Fruit fly (Drosophila melanogaster): ENCODE data around the gene E2f1.
A peak's percentile ranks its signal among the peaks of the same experiment; 100 is the strongest.

E2f1 gene

DNA sequence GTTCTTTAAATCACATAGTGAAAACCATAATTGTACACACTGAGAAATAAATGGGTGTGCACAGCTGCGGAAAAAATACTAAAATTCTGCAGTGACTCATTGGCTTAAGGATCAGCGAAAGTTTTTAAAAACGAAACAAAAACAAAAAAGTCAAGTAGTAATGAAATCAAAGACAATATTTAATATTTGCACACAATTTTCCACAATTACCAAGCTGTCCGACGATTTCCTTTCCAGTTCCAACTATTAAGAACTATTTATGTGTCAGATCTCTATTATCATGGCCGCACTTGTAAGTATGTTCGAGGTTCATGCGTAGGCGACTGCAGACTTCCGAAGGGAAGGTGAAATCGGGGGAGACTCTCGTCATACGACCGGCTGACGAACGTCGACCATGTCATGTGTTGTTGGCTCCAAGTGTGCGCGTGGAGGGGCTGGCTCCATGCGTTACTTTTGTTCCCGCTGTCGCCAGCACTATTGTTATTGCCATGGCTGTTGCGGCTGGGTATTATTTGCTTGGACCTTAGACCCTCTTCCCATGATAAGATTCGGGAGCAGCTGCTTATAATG is 45.7 kb downstream of the E2f1 start:
- no peak for TF ChIP-seq foxo (GFP tag; optimal IDR thresholded peaks at IDR 0.05)
- TF ChIP-seq Jra (GFP tag; optimal IDR thresholded peaks at IDR 0.05): no peak
- no peak for TF ChIP-seq HLH106 (tag; optimal IDR thresholded peaks at IDR 0.05)
- no peak for TF ChIP-seq sage (GFP tag; optimal IDR thresholded peaks at IDR 0.05)
- TF ChIP-seq Dfd (GFP tag; optimal IDR thresholded peaks at IDR 0.05): no peak
- peak; percentile 10 for TF ChIP-seq psq (GFP tag; optimal IDR thresholded peaks at IDR 0.05)
- no peak for TF ChIP-seq Sp1 (GFP tag; optimal IDR thresholded peaks at IDR 0.05)
- TF ChIP-seq Rel (GFP tag; optimal IDR thresholded peaks at IDR 0.05): no peak
- TF ChIP-seq Rel (tag; optimal IDR thresholded peaks at IDR 0.05): no peak
- no peak for TF ChIP-seq N (GFP tag; optimal IDR thresholded peaks at IDR 0.05)
- no peak for TF ChIP-seq brk (GFP tag; optimal IDR thresholded peaks at IDR 0.05)
- no peak for TF ChIP-seq usp (GFP tag; optimal IDR thresholded peaks at IDR 0.05)
- peak; percentile 14 for TF ChIP-seq ey (GFP tag; optimal IDR thresholded peaks at IDR 0.05)
- peak; percentile 9 for TF ChIP-seq sv (GFP tag; optimal IDR thresholded peaks at IDR 0.05)
- TF ChIP-seq CG9705 (GFP tag; optimal IDR thresholded peaks at IDR 0.05): no peak
- no peak for TF ChIP-seq Abd-B (GFP tag; optimal IDR thresholded peaks at IDR 0.05)
- TF ChIP-seq dmrt93B (GFP tag; optimal IDR thresholded peaks at IDR 0.05): no peak
- no peak for TF ChIP-seq woc (GFP tag; optimal IDR thresholded peaks at IDR 0.05)
- no peak for TF ChIP-seq dsf (GFP tag; optimal IDR thresholded peaks at IDR 0.05; ENCODE audit: borderline replicate concordance)
- peak; percentile 16 for TF ChIP-seq br (GFP tag; optimal IDR thresholded peaks at IDR 0.05)
- no peak for TF ChIP-seq OdsH (GFP tag; optimal IDR thresholded peaks at IDR 0.05)
- no peak for TF ChIP-seq Mio (GFP tag; optimal IDR thresholded peaks at IDR 0.05)
- no peak for TF ChIP-seq Dif (GFP tag; optimal IDR thresholded peaks at IDR 0.05; ENCODE audit: partially characterized antibody)
- no peak for TF ChIP-seq h (GFP tag; optimal IDR thresholded peaks at IDR 0.05)
- no peak for TF ChIP-seq CG32264 (GFP tag; optimal IDR thresholded peaks at IDR 0.05)
- peak; percentile 9 for TF ChIP-seq fru (GFP tag; optimal IDR thresholded peaks at IDR 0.05)

dm6 chr3R:21613322-21613807 is 47.3 kb downstream of the E2f1 start:
- TF ChIP-seq Hr78 (GFP tag; optimal IDR thresholded peaks at IDR 0.05) (no peak), HLH106 (tag; optimal IDR thresholded peaks at IDR 0.05) (peak; percentile 4), foxo (GFP tag; optimal IDR thresholded peaks at IDR 0.05) (peak; percentile 37 to 71), h (GFP tag; optimal IDR thresholded peaks at IDR 0.05) (peak; percentile 83), rgr (GFP tag; optimal IDR thresholded peaks at IDR 0.05) (peak; percentile 80), CG9705 (GFP tag; optimal IDR thresholded peaks at IDR 0.05) (peak; percentile 34), sv (GFP tag; optimal IDR thresholded peaks at IDR 0.05) (no peak), tai (GFP tag; optimal IDR thresholded peaks at IDR 0.05) (peak; percentile 82), Abd-B (GFP tag; optimal IDR thresholded peaks at IDR 0.05) (no peak), Hnf4 (GFP tag; optimal IDR thresholded peaks at IDR 0.05) (peak; percentile 72), dl (GFP tag; optimal IDR thresholded peaks at IDR 0.05; ENCODE audit: insufficient read depth in 1 of 2, partially characterized antibody in 2 of 2) (peak in 1 of 2 experiments; percentile 31), lola (GFP tag; optimal IDR thresholded peaks at IDR 0.05) (no peak), dsf (GFP tag; optimal IDR thresholded peaks at IDR 0.05; ENCODE audit: borderline replicate concordance) (peak; percentile 51), GATAd (GFP tag; optimal IDR thresholded peaks at IDR 0.05) (peak; percentile 72), Jra (GFP tag; optimal IDR thresholded peaks at IDR 0.05) (peak; percentile 89), Myc (optimal IDR thresholded peaks at IDR 0.05) (no peak), sage (GFP tag; optimal IDR thresholded peaks at IDR 0.05) (peak; percentile 71), fru (GFP tag; optimal IDR thresholded peaks at IDR 0.05) (peak; percentile 60), br (GFP tag; optimal IDR thresholded peaks at IDR 0.05) (peak; percentile 73), Rel (GFP tag; optimal IDR thresholded peaks at IDR 0.05) (no peak), Rel (tag; optimal IDR thresholded peaks at IDR 0.05) (peak; percentile 79), Mio (GFP tag; optimal IDR thresholded peaks at IDR 0.05) (no peak), psq (GFP tag; optimal IDR thresholded peaks at IDR 0.05) (peak; percentile 99), N (GFP tag; optimal IDR thresholded peaks at IDR 0.05) (no peak), OdsH (GFP tag; optimal IDR thresholded peaks at IDR 0.05) (peak; percentile 73), jim (GFP tag; optimal IDR thresholded peaks at IDR 0.05) (peak; percentile 77), ey (GFP tag; optimal IDR thresholded peaks at IDR 0.05) (no peak), brk (GFP tag; optimal IDR thresholded peaks at IDR 0.05) (peak; percentile 69), Dfd (GFP tag; optimal IDR thresholded peaks at IDR 0.05) (no peak), Sp1 (GFP tag; optimal IDR thresholded peaks at IDR 0.05) (peak; percentile 72), Hr83 (GFP tag; optimal IDR thresholded peaks at IDR 0.05; ENCODE audit: poor library complexity, severe bottlenecking) (peak; percentile 93), CrebA (GFP tag; optimal IDR thresholded peaks at IDR 0.05; ENCODE audit: borderline replicate concordance) (peak; percentile 61), CG32264 (GFP tag; optimal IDR thresholded peaks at IDR 0.05) (peak; percentile 60), Vsx2 (GFP tag; optimal IDR thresholded peaks at IDR 0.05; ENCODE audit: partially characterized antibody) (peak; percentile 33), dmrt93B (GFP tag; optimal IDR thresholded peaks at IDR 0.05) (peak; percentile 24)

Measured in whole organism, wandering third instar larva.